Worm (Caenorhabditis elegans) whole organism, mixed stage, embryonic: ENCODE results near the gene tpi-1.

Experiments used
- M03D4.4 ChIP-seq: sonication (generic microtip); optimal IDR thresholded peaks from 2 replicates; lab custom pipeline; 2017; ENCODE audit warnings: mild to moderate bottlenecking, missing genetic modification characterization, missing compliant biosample characterization
- ces-1 ChIP-seq: fragments of 150-350 bp; optimal IDR thresholded peaks from 2 replicates; lab custom pipeline; 2014; ENCODE audit warnings: missing biosample characterization, missing genetic modification reagents, missing genetic modification characterization
- elt-3 ChIP-seq: fragments of 150-350 bp; optimal IDR thresholded peaks from 2 replicates; lab custom pipeline; 2014; ENCODE audit warnings: missing biosample characterization, missing genetic modification characterization
- lin-13 ChIP-seq: fragments of 150-350 bp; optimal IDR thresholded peaks from 2 replicates; lab custom pipeline; 2014; ENCODE audit warnings: missing biosample characterization, missing genetic modification characterization
- mab-5 ChIP-seq: fragments of 150-350 bp; optimal IDR thresholded peaks from 2 replicates; lab custom pipeline; 2014; ENCODE audit warnings: missing biosample characterization, missing genetic modification characterization
- mls-2 ChIP-seq: sonication (generic microtip); optimal IDR thresholded peaks from 2 replicates; lab custom pipeline; 2016; ENCODE audit warnings: mild to moderate bottlenecking, missing genetic modification characterization, moderate library complexity, missing compliant biosample characterization
- nhr-12 ChIP-seq: fragments of 150-350 bp; optimal IDR thresholded peaks from 2 replicates; lab custom pipeline; 2014; ENCODE audit warnings: missing biosample characterization, missing genetic modification characterization
- nhr-2 ChIP-seq: fragments of 150-350 bp; optimal IDR thresholded peaks from 2 replicates; lab custom pipeline; 2014; ENCODE audit warnings: missing biosample characterization, missing genetic modification characterization
- nhr-28 ChIP-seq: fragments of 150-350 bp; optimal IDR thresholded peaks from 2 replicates; lab custom pipeline; 2014; ENCODE audit warnings: missing biosample characterization, missing genetic modification characterization
- nhr-76 ChIP-seq: sonication (generic microtip); optimal IDR thresholded peaks from 2 replicates; lab custom pipeline; 2017; ENCODE audit warnings: missing biosample characterization, missing genetic modification characterization
- snpc-4 ChIP-seq: fragments of 150-350 bp; optimal IDR thresholded peaks from 2 replicates; lab custom pipeline; 2014; ENCODE audit warnings: missing biosample characterization, missing genetic modification characterization
- unc-39 ChIP-seq: fragments of 150-350 bp; optimal IDR thresholded peaks from 2 replicates; lab custom pipeline; 2014; ENCODE audit warnings: missing biosample characterization, missing genetic modification characterization
- unc-62 ChIP-seq: fragments of 150-350 bp; optimal IDR thresholded peaks from 2 replicates; lab custom pipeline; 2014; ENCODE audit warnings: missing biosample characterization, missing genetic modification reagents, missing genetic modification characterization
- ztf-11 ChIP-seq: fragments of 150-350 bp; optimal IDR thresholded peaks from 2 replicates; lab custom pipeline; 2014; ENCODE audit warnings: missing biosample characterization, missing genetic modification characterization

ce11 chrII:12054558-12054957 is 15.6 kb upstream of the tpi-1 start:
- TF ChIP-seq nhr-28 (no peak), unc-62 (no peak), mls-2 (tag; lab: Kevin White, UChicago) (no peak), nhr-2 (tag; lab: Kevin White, UChicago) (no peak), mab-5 (tag; lab: Kevin White, UChicago) (no peak), lin-13 (tag; lab: Kevin White, UChicago) (no peak), M03D4.4 (no peak), snpc-4 (no peak), ces-1 (GFP tag; lab: Kevin White, UChicago) (no peak), nhr-76 (tag; lab: Kevin White, UChicago) (no peak), ztf-11 (tag; lab: Kevin White, UChicago) (no peak), elt-3 (tag; lab: Kevin White, UChicago) (no peak), nhr-12 (no peak), unc-39 (tag; lab: Kevin White, UChicago) (no peak)
